Worm (Caenorhabditis elegans): ENCODE results near the gene M199.9.

ce11 chrIV:15140832-15141231 is 13.2 kb upstream of the M199.9 start, which contains the start of gene srg-51:
- TF ChIP-seq zfh-2 (GFP tag; conservative IDR thresholded peaks at IDR 0.05): no peak
- TF ChIP-seq F55B11.4 (tag; optimal IDR thresholded peaks at IDR 0.05; ENCODE audit: borderline replicate concordance, insufficient read depth): no peak
- TF ChIP-seq ceh-100 (GFP tag; IDR thresholded peaks at IDR 0.05): no peak
- TF ChIP-seq F33H1.4 (GFP tag; IDR thresholded peaks at IDR 0.05): no peak
- TF ChIP-seq akir-1 (GFP tag; optimal IDR thresholded peaks at IDR 0.05): no peak
- no peak for TF ChIP-seq sea-2 (GFP tag; IDR thresholded peaks at IDR 0.05)
- TF ChIP-seq gei-17 (GFP tag; optimal IDR thresholded peaks at IDR 0.05): no peak
- no peak for TF ChIP-seq snpc-4 (GFP tag; optimal IDR thresholded peaks at IDR 0.05)
- TF ChIP-seq snpc-4 (tag; optimal IDR thresholded peaks at IDR 0.05): no peak
- TF ChIP-seq nhr-80 (tag; optimal IDR thresholded peaks at IDR 0.05): no peak
- no peak for TF ChIP-seq nhr-120 (GFP tag; IDR thresholded peaks at IDR 0.05)
- no peak for TF ChIP-seq K11D2.4 (GFP tag; IDR thresholded peaks at IDR 0.05)
- no peak for TF ChIP-seq lin-26 (GFP tag; IDR thresholded peaks at IDR 0.05)
- no peak for TF ChIP-seq unc-62 (GFP tag; optimal IDR thresholded peaks at IDR 0.05)

Data from whole organism, young adult.